Fruit fly (Drosophila melanogaster) whole organism, embryonic: Measurements from ENCODE around the gene Wnt6.

Experiments used
- Asciz ChIP-seq: fragments of 200-800 bp; sonication (Bioruptor generic); optimal IDR thresholded peaks from 2 replicates; lab custom pipeline; 2017; ENCODE audit warnings: missing biosample characterization, mild to moderate bottlenecking, missing genetic modification characterization, missing genetic modification reagents
- CG10274 ChIP-seq: fragments of 200-800 bp; sonication (Bioruptor generic); optimal IDR thresholded peaks from 3 replicates; lab custom pipeline; 2017; ENCODE audit warnings: missing biosample characterization, mild to moderate bottlenecking, missing genetic modification characterization
- CG10565 ChIP-seq: fragments of 200-800 bp; sonication (Bioruptor generic); optimal IDR thresholded peaks from 3 replicates; lab custom pipeline; 2016; ENCODE audit warnings: missing biosample characterization, mild to moderate bottlenecking, missing genetic modification characterization
- CG10959 ChIP-seq: fragments of 200-800 bp; sonication (Bioruptor generic); IDR thresholded peaks from 2 replicates; pipeline ENCODE4 v1.3.6; 2022; ENCODE audit warnings: missing biosample characterization, missing genetic modification characterization
- CG11093 ChIP-seq: fragments of 200-800 bp; sonication (Bioruptor generic); IDR thresholded peaks from 3 replicates; pipeline ENCODE4 v1.3.6; 2022; ENCODE audit warnings: missing biosample characterization, missing genetic modification characterization
- CG13287 ChIP-seq: fragments of 200-800 bp; sonication (Bioruptor generic); IDR thresholded peaks from 2 replicates; pipeline ENCODE4 v1.3.6; 2022; ENCODE audit warnings: missing biosample characterization, missing genetic modification characterization; ENCODE audit not compliant: partially characterized antibody
- CG14050 ChIP-seq: fragments of 200-800 bp; sonication (Bioruptor generic); IDR thresholded peaks from 3 replicates; pipeline ENCODE4 v1.3.6; 2022; ENCODE audit warnings: missing biosample characterization, missing genetic modification characterization
- CG14667 ChIP-seq: fragments of 200-800 bp; sonication (Bioruptor generic); IDR thresholded peaks from 2 replicates; pipeline ENCODE4 v1.3.6; 2022; ENCODE audit warnings: missing biosample characterization, missing genetic modification characterization
- CG1602 ChIP-seq: fragments of 200-800 bp; sonication (Bioruptor generic); optimal IDR thresholded peaks from 3 replicates; lab custom pipeline; 2016; ENCODE audit warnings: missing biosample characterization, missing genetic modification characterization
- CG16779 ChIP-seq: fragments of 200-800 bp; sonication (Bioruptor generic); IDR thresholded peaks from 2 replicates; pipeline ENCODE4 v1.3.6; 2022; ENCODE audit warnings: missing biosample characterization, missing genetic modification characterization
- CG17186 ChIP-seq: fragments of 200-800 bp; sonication (Bioruptor generic); optimal IDR thresholded peaks from 3 replicates; lab custom pipeline; 2017; ENCODE audit warnings: missing biosample characterization, missing genetic modification reagents, missing genetic modification characterization
- CG17802 ChIP-seq: fragments of 200-800 bp; sonication (Bioruptor generic); optimal IDR thresholded peaks from 2 replicates; lab custom pipeline; 2018; ENCODE audit warnings: missing biosample characterization, mild to moderate bottlenecking, missing genetic modification characterization, moderate library complexity
- CG31388 ChIP-seq: fragments of 200-800 bp; sonication (Bioruptor generic); optimal IDR thresholded peaks from 2 replicates; lab custom pipeline; 2016; ENCODE audit warnings: missing biosample characterization, missing genetic modification characterization
- CG3281 ChIP-seq: fragments of 200-800 bp; sonication (Bioruptor generic); optimal IDR thresholded peaks from 3 replicates; lab custom pipeline; 2017; ENCODE audit warnings: missing biosample characterization, mild to moderate bottlenecking, missing genetic modification characterization
- CG3995 ChIP-seq: fragments of 200-800 bp; sonication (Bioruptor generic); optimal IDR thresholded peaks from 3 replicates; lab custom pipeline; 2016; ENCODE audit warnings: missing biosample characterization, missing genetic modification characterization
- CG6175 ChIP-seq: fragments of 200-800 bp; sonication (Bioruptor generic); IDR thresholded peaks from 3 replicates; pipeline ENCODE4 v1.3.6; 2022; ENCODE audit warnings: missing biosample characterization, missing genetic modification characterization
- CG6654 ChIP-seq: fragments of 200-800 bp; sonication (Bioruptor generic); optimal IDR thresholded peaks from 2 replicates; lab custom pipeline; 2017; ENCODE audit warnings: missing biosample characterization, mild to moderate bottlenecking, missing genetic modification characterization
- CG6689 ChIP-seq: fragments of 200-800 bp; sonication (Bioruptor generic); IDR thresholded peaks from 2 replicates; pipeline ENCODE4 v1.3.6; 2022; ENCODE audit warnings: missing biosample characterization, missing genetic modification characterization
- CG6854 ChIP-seq: fragments of 200-800 bp; sonication (Bioruptor generic); optimal IDR thresholded peaks from 3 replicates; lab custom pipeline; 2017; ENCODE audit warnings: missing biosample characterization, mild to moderate bottlenecking, missing genetic modification characterization
- CG7786 ChIP-seq: fragments of 200-800 bp; sonication (Bioruptor generic); optimal IDR thresholded peaks from 2 replicates; lab custom pipeline; 2016; ENCODE audit warnings: missing biosample characterization, missing genetic modification characterization
- CG9932 ChIP-seq: fragments of 200-800 bp; sonication (Bioruptor generic); IDR thresholded peaks from 2 replicates; pipeline ENCODE4 v1.3.6; 2022; ENCODE audit warnings: missing biosample characterization, missing genetic modification characterization
- CkIIα-i1 ChIP-seq: fragments of 200-800 bp; sonication (Bioruptor generic); IDR thresholded peaks from 2 replicates; pipeline ENCODE4 v1.3.6; 2022; ENCODE audit warnings: missing biosample characterization, missing genetic modification characterization
- Dbx ChIP-seq: fragments of 200-800 bp; sonication (Bioruptor generic); IDR thresholded peaks from 3 replicates; pipeline ENCODE4 v1.3.6; 2022; ENCODE audit warnings: missing biosample characterization, missing genetic modification characterization
- HLH3B ChIP-seq: fragments of 200-800 bp; sonication (Bioruptor generic); IDR thresholded peaks from 2 replicates; pipeline ENCODE4 v1.3.6; 2022; ENCODE audit warnings: missing biosample characterization, missing genetic modification characterization
- HLHmδ ChIP-seq: fragments of 200-800 bp; sonication (Bioruptor generic); optimal IDR thresholded peaks from 2 replicates; lab custom pipeline; 2018; ENCODE audit warnings: missing biosample characterization, mild to moderate bottlenecking, missing genetic modification characterization, moderate library complexity
- Med ChIP-seq: fragments of 200-800 bp; sonication (Bioruptor generic); peaks from one replicate; lab custom pipeline; 2016; ENCODE audit warnings: missing biosample characterization, missing genetic modification characterization, mild to moderate bottlenecking, inconsistent platforms, moderate library complexity
- PHDP ChIP-seq: fragments of 200-800 bp; sonication (Bioruptor generic); optimal IDR thresholded peaks from 3 replicates; lab custom pipeline; 2018; ENCODE audit warnings: missing biosample characterization, mild to moderate bottlenecking, missing genetic modification characterization, moderate library complexity
- Ravus ChIP-seq: fragments of 200-800 bp; sonication (Bioruptor generic); IDR thresholded peaks from 2 replicates; pipeline ENCODE4 v1.3.6; 2022; ENCODE audit warnings: missing biosample characterization, missing genetic modification characterization
- aop ChIP-seq: fragments of 200-800 bp; sonication (Bioruptor generic); IDR thresholded peaks from 2 replicates; pipeline ENCODE4 v1.3.6; 2022; ENCODE audit warnings: missing biosample characterization, missing genetic modification characterization
- ash1 ChIP-seq: fragments of 200-800 bp; sonication (Bioruptor generic); optimal IDR thresholded peaks from 2 replicates; lab custom pipeline; 2018; ENCODE audit warnings: missing biosample characterization, mild to moderate bottlenecking, missing genetic modification characterization
- caup ChIP-seq: fragments of 200-800 bp; sonication (Bioruptor generic); optimal IDR thresholded peaks from 3 replicates; lab custom pipeline; 2017; ENCODE audit warnings: missing biosample characterization, mild to moderate bottlenecking, missing genetic modification characterization, moderate library complexity; ENCODE audit not compliant: severe bottlenecking
- cwo ChIP-seq: fragments of 200-800 bp; sonication (Bioruptor generic); optimal IDR thresholded peaks from 3 replicates; lab custom pipeline; 2017; ENCODE audit warnings: missing biosample characterization, missing genetic modification characterization, mild to moderate bottlenecking, moderate library complexity, missing genetic modification reagents
- dati ChIP-seq: fragments of 200-800 bp; sonication (Bioruptor generic); IDR thresholded peaks from 2 replicates; pipeline ENCODE4 v1.3.6; 2022; ENCODE audit warnings: missing biosample characterization, missing genetic modification characterization
- disco-r ChIP-seq: fragments of 200-800 bp; sonication (Bioruptor generic); optimal IDR thresholded peaks from 2 replicates; lab custom pipeline; 2016; ENCODE audit warnings: missing biosample characterization, missing genetic modification characterization
- fd102C ChIP-seq: fragments of 200-800 bp; sonication (Bioruptor generic); optimal IDR thresholded peaks from 2 replicates; lab custom pipeline; 2018; ENCODE audit warnings: missing biosample characterization, mild to moderate bottlenecking, missing genetic modification characterization, moderate library complexity
- ftz-f1 ChIP-seq: fragments of 200-800 bp; sonication (Bioruptor generic); optimal IDR thresholded peaks from 2 replicates; lab custom pipeline; 2016; ENCODE audit warnings: missing biosample characterization, missing genetic modification characterization
- grn ChIP-seq: fragments of 200-800 bp; sonication (Bioruptor generic); optimal IDR thresholded peaks from 3 replicates; lab custom pipeline; 2017; ENCODE audit warnings: missing biosample characterization, missing genetic modification characterization
- ham ChIP-seq: fragments of 200-800 bp; sonication (Bioruptor generic); IDR thresholded peaks from 2 replicates; pipeline ENCODE4 v1.3.6; 2022; ENCODE audit warnings: missing biosample characterization, missing genetic modification characterization
- hb ChIP-seq: fragments of 200-800 bp; sonication (Bioruptor generic); IDR thresholded peaks from 3 replicates; pipeline ENCODE4 v1.3.6; 2022; ENCODE audit warnings: missing biosample characterization, missing genetic modification characterization; ENCODE audit not compliant: partially characterized antibody
- her ChIP-seq: fragments of 200-800 bp; sonication (Bioruptor generic); optimal IDR thresholded peaks from 2 replicates; lab custom pipeline; 2016; ENCODE audit warnings: missing biosample characterization, missing genetic modification characterization
- kay ChIP-seq: fragments of 200-800 bp; sonication (Bioruptor generic); optimal IDR thresholded peaks from 2 replicates; lab custom pipeline; 2016; ENCODE audit warnings: missing biosample characterization, missing genetic modification characterization
- org-1 ChIP-seq: fragments of 200-800 bp; sonication (Bioruptor generic); optimal IDR thresholded peaks from 2 replicates; lab custom pipeline; 2017; ENCODE audit warnings: missing biosample characterization, missing genetic modification characterization
- phol ChIP-seq: fragments of 200-800 bp; sonication (Bioruptor generic); optimal IDR thresholded peaks from 3 replicates; lab custom pipeline; 2018; ENCODE audit warnings: missing biosample characterization, mild to moderate bottlenecking, missing genetic modification characterization, moderate library complexity
- prd ChIP-seq, 3 experiments: fragments of >200 bp in 2 of 3; fragments of 200-800 bp in 1 of 3; sonication (Bioruptor generic) in 1 of 3; optimal IDR thresholded peaks in 2 of 3; IDR thresholded peaks in 1 of 3; 2 replicates in 2 of 3; 3 replicates in 1 of 3; pipeline versions ENCODE4 v1.3.6 to Lab custom; 2017 to 2022; ENCODE audit warnings: missing biosample characterization in 1 of 3, missing genetic modification characterization in 1 of 3
- pzg ChIP-seq: fragments of 200-800 bp; sonication (Bioruptor generic); optimal IDR thresholded peaks from 3 replicates; lab custom pipeline; 2018; ENCODE audit warnings: missing biosample characterization, mild to moderate bottlenecking, missing genetic modification characterization, moderate library complexity
- sens-2 ChIP-seq: fragments of 200-800 bp; sonication (Bioruptor generic); IDR thresholded peaks from 2 replicates; pipeline ENCODE4 v1.3.6; 2022; ENCODE audit warnings: missing biosample characterization, missing genetic modification characterization
- shn ChIP-seq: fragments of 200-800 bp; sonication (Bioruptor generic); optimal IDR thresholded peaks from 3 replicates; lab custom pipeline; 2016; ENCODE audit warnings: missing biosample characterization, missing genetic modification characterization
- sim ChIP-seq: fragments of 200-800 bp; sonication (Bioruptor generic); IDR thresholded peaks from 2 replicates; pipeline ENCODE4 v1.3.6; 2022; ENCODE audit warnings: missing biosample characterization, missing genetic modification characterization
- vfl ChIP-seq: fragments of 200-800 bp; sonication (Bioruptor generic); optimal IDR thresholded peaks from 2 replicates; lab custom pipeline; 2016; ENCODE audit warnings: missing biosample characterization, missing genetic modification characterization
- wek ChIP-seq: fragments of 200-800 bp; sonication (Bioruptor generic); optimal IDR thresholded peaks from 3 replicates; lab custom pipeline; 2018; ENCODE audit warnings: missing biosample characterization, mild to moderate bottlenecking, missing genetic modification characterization, moderate library complexity
- zfh1 ChIP-seq: fragments of 200-800 bp; sonication (Bioruptor generic); IDR thresholded peaks from 3 replicates; pipeline ENCODE4 v1.3.6; 2022; ENCODE audit warnings: missing biosample characterization, missing genetic modification characterization

Wnt6 gene

dm6 chr2L:7401627-7402026, 68.1 kb downstream of the Wnt6 start (continued):
- TF ChIP-seq her (GFP tag; lab: Kevin White, UChicago), result no peak
- peak; percentile 80 for TF ChIP-seq HLH3B
- TF ChIP-seq Med (GFP tag; lab: Kevin White, UChicago), result peak; percentile 75
- TF ChIP-seq shn (GFP tag; lab: Kevin White, UChicago), result no peak
- TF ChIP-seq aop (GFP tag; lab: Robert Waterston, UW), result no peak
- no peak for TF ChIP-seq wek
- no peak for TF ChIP-seq fd102C
- peak; percentile 64 for TF ChIP-seq CG14667 (GFP tag; lab: Robert Waterston, UW)
- TF ChIP-seq CkIIα-i1 (GFP tag; lab: Robert Waterston, UW), result no peak
- TF ChIP-seq ash1 (GFP tag; lab: Kevin White, UChicago), result no peak
- TF ChIP-seq sim (GFP tag; lab: Robert Waterston, UW), result peak; percentile 81
- no peak for TF ChIP-seq kay (GFP tag; lab: Kevin White, UChicago)
- peak; percentile 78 for TF ChIP-seq CG6689 (GFP tag; lab: Robert Waterston, UW)
- TF ChIP-seq hb (GFP tag; lab: Robert Waterston, UW), result no peak
- no peak for TF ChIP-seq pzg
- TF ChIP-seq dati (GFP tag; lab: Robert Waterston, UW), result peak; percentile 59
- TF ChIP-seq grn (GFP tag; lab: Kevin White, UChicago), result no peak
- TF ChIP-seq CG13287 (GFP tag; lab: Robert Waterston, UW), result no peak
- no peak for TF ChIP-seq CG6175
- peak; percentile 7 for TF ChIP-seq vfl (GFP tag; lab: Kevin White, UChicago)
- TF ChIP-seq CG14050, result no peak; the same call in 2 of the 3 replicates
- no peak for TF ChIP-seq CG17186 (GFP tag; lab: Kevin White, UChicago)
- TF ChIP-seq CG1602 (GFP tag; lab: Kevin White, UChicago), result peak; percentile 45
- TF ChIP-seq CG16779 (GFP tag; lab: Robert Waterston, UW), result no peak
- TF ChIP-seq phol, result peak; percentile 65
- TF ChIP-seq prd (optimal IDR thresholded peaks at IDR 0.05; lab: Kevin White, UChicago), result no peak
- TF ChIP-seq prd (GFP tag; IDR thresholded peaks at IDR 0.05; lab: Robert Waterston, UW), result peak; percentile 84
- peak; percentile 77 for TF ChIP-seq PHDP (tag; lab: Kevin White, UChicago)
- TF ChIP-seq org-1 (GFP tag; lab: Kevin White, UChicago), result peak; percentile 27
- TF ChIP-seq CG31388 (GFP tag; lab: Kevin White, UChicago), result no peak
- TF ChIP-seq ham (GFP tag; lab: Robert Waterston, UW), result no peak
- peak; percentile 82 for TF ChIP-seq Dbx (GFP tag; lab: Robert Waterston, UW)
- TF ChIP-seq CG3995 (GFP tag; lab: Kevin White, UChicago), result no peak
- TF ChIP-seq disco-r (GFP tag; lab: Kevin White, UChicago), result no peak
- peak; percentile 56 for TF ChIP-seq Asciz (GFP tag; lab: Kevin White, UChicago)
- no peak for TF ChIP-seq ftz-f1 (GFP tag; lab: Kevin White, UChicago)
- TF ChIP-seq Ravus (GFP tag; lab: Robert Waterston, UW), result peak; percentile 66
- TF ChIP-seq sens-2 (GFP tag; lab: Robert Waterston, UW), result peak; percentile 38; the same call in 1 of the 2 replicates
- TF ChIP-seq zfh1 (GFP tag; lab: Robert Waterston, UW), result peak; percentile 77; the same call in 2 of the 3 replicates
- peak; percentile 66; the same call in 1 of the 2 replicates for TF ChIP-seq CG10959 (GFP tag; lab: Robert Waterston, UW)
- TF ChIP-seq CG6654 (GFP tag; lab: Kevin White, UChicago), result no peak
- peak; percentile 13 for TF ChIP-seq CG7786 (GFP tag; lab: Kevin White, UChicago)
- no peak for TF ChIP-seq CG10274
- peak; percentile 56 for TF ChIP-seq CG3281 (GFP tag; lab: Kevin White, UChicago)
- no peak for TF ChIP-seq CG6854 (GFP tag; lab: Kevin White, UChicago)
- TF ChIP-seq CG11093 (GFP tag; lab: Robert Waterston, UW), result peak; percentile 59; the same call in 2 of the 3 replicates
- TF ChIP-seq HLHmδ (GFP tag; lab: Kevin White, UChicago), result no peak
- peak; percentile 58 for TF ChIP-seq caup
- TF ChIP-seq cwo (GFP tag; lab: Kevin White, UChicago), result peak; percentile 60
- TF ChIP-seq CG17802, result no peak
- TF ChIP-seq CG10565 (GFP tag; lab: Kevin White, UChicago), result no peak
- peak; percentile 92 for TF ChIP-seq CG9932 (GFP tag; lab: Robert Waterston, UW)
